Fruit fly (Drosophila melanogaster) whole organism: ENCODE data around the gene Atg2.

Experiments
- CG8478 ChIP-seq: fragments of >200 bp; optimal IDR thresholded peaks from 2 replicates; lab custom pipeline; 2018; ENCODE audit warnings: inconsistent platforms
- EcR ChIP-seq, 2 experiments: fragments of >200 bp; optimal IDR thresholded peaks; 2 replicates each; lab custom pipeline; 2017; ENCODE audit warnings: missing biosample characterization in 2 of 2, missing genetic modification characterization in 2 of 2, missing genetic modification reagents in 2 of 2
- psq ChIP-seq: fragments of >200 bp; optimal IDR thresholded peaks from 2 replicates; lab custom pipeline; 2017
- usp ChIP-seq: fragments of >200 bp; optimal IDR thresholded peaks from 2 replicates; lab custom pipeline; 2017; ENCODE audit warnings: missing biosample characterization, missing genetic modification characterization, mixed read lengths

DNA sequence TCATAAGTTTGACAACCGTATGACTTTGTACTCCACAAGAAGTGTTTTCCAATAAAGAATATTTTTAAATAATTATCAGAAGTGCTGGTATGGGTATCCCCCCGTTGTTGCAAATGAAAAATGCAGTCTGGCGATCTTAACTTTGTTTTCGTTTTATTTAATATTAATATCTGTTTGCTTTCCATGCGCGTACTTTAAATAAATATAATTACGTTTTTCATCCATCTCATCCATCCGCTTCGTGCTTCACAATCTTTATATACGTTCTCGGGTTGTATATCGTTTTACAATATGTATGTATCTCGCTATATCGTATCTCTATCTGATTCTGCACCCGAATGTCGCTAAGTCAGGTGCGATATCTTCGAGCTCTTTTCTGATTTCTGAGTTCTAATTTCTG is 11.8 kb downstream of the Atg2 start:
- no peak for TF ChIP-seq psq (lab: Kevin White, UChicago)
- no peak for TF ChIP-seq EcR (GFP tag; optimal IDR thresholded peaks at IDR 0.05; lab: Kevin White, UChicago)
- TF ChIP-seq usp (GFP tag; lab: Kevin White, UChicago), result no peak
- TF ChIP-seq CG8478 (lab: Kevin White, UChicago), result no peak
